Fruit fly (Drosophila melanogaster) whole organism, wandering third instar larva: ENCODE data around the gene CG15625.

Source experiments
- CrebA ChIP-seq: fragments of 200-800 bp; sonication (Bioruptor generic); optimal IDR thresholded peaks from 2 replicates; lab custom pipeline; 2016; ENCODE audit warnings: missing biosample characterization, mild to moderate bottlenecking, missing genetic modification characterization, borderline replicate concordance
- Dif ChIP-seq: fragments of 200-275, 200-300 bp; sonication (Bioruptor generic); optimal IDR thresholded peaks from 2 replicates; lab custom pipeline; 2018; ENCODE audit warnings: missing biosample characterization, missing genetic modification characterization; ENCODE audit not compliant: partially characterized antibody
- Hnf4 ChIP-seq: fragments of 200-800 bp; sonication (Bioruptor generic); optimal IDR thresholded peaks from 2 replicates; lab custom pipeline; 2016; ENCODE audit warnings: missing biosample characterization, mild to moderate bottlenecking, missing genetic modification characterization
- Hr83 ChIP-seq: fragments of 200-300 bp; sonication (Bioruptor generic); optimal IDR thresholded peaks from 2 replicates; lab custom pipeline; 2016; ENCODE audit warnings: missing biosample characterization, mild to moderate bottlenecking, missing genetic modification characterization, moderate library complexity; ENCODE audit not compliant: poor library complexity, severe bottlenecking
- OdsH ChIP-seq: fragments of 200-800 bp; sonication (Bioruptor generic); optimal IDR thresholded peaks from 2 replicates; lab custom pipeline; 2016; ENCODE audit warnings: missing biosample characterization, mild to moderate bottlenecking, missing genetic modification characterization
- Rel ChIP-seq, 2 experiments: fragments of 200-800 bp; sonication (Bioruptor generic) in 1 of 2; optimal IDR thresholded peaks; 2 replicates in 1 of 2; 3 replicates in 1 of 2; lab custom pipeline; 2016 to 2019; ENCODE audit warnings: mild to moderate bottlenecking in 2 of 2, missing biosample characterization in 2 of 2, missing genetic modification characterization in 2 of 2, moderate library complexity in 1 of 2
- Sp1 ChIP-seq: fragments of 200-800 bp; sonication (Bioruptor generic); optimal IDR thresholded peaks from 3 replicates; lab custom pipeline; 2019; ENCODE audit warnings: missing biosample characterization, mild to moderate bottlenecking, missing genetic modification characterization, moderate library complexity
- brk ChIP-seq: fragments of 200-800 bp; sonication (Bioruptor generic); optimal IDR thresholded peaks from 2 replicates; lab custom pipeline; 2016; ENCODE audit warnings: missing biosample characterization, mild to moderate bottlenecking, missing genetic modification characterization
- foxo ChIP-seq, 2 experiments: fragments of 200-800 bp; sonication (Bioruptor generic); optimal IDR thresholded peaks; 2 replicates in 1 of 2; 3 replicates in 1 of 2; lab custom pipeline; 2016 to 2017; ENCODE audit warnings: missing biosample characterization in 2 of 2, missing genetic modification characterization in 2 of 2
- fru ChIP-seq: fragments of 200-800 bp; sonication (Bioruptor generic); optimal IDR thresholded peaks from 3 replicates; lab custom pipeline; 2016; ENCODE audit warnings: missing biosample characterization, mild to moderate bottlenecking, missing genetic modification characterization
- h ChIP-seq: fragments of 200-800 bp; sonication (Bioruptor generic); optimal IDR thresholded peaks from 3 replicates; lab custom pipeline; 2016; ENCODE audit warnings: missing biosample characterization, mild to moderate bottlenecking, missing genetic modification characterization
- jim ChIP-seq: fragments of 175-275, 200-325 bp; sonication (Bioruptor generic); optimal IDR thresholded peaks from 2 replicates; lab custom pipeline; 2016; ENCODE audit warnings: missing biosample characterization, mild to moderate bottlenecking, missing genetic modification characterization
- lola ChIP-seq: fragments of >200 bp; optimal IDR thresholded peaks from 2 replicates; lab custom pipeline; 2017; ENCODE audit warnings: missing biosample characterization, missing genetic modification characterization
- psq ChIP-seq: fragments of 200-800 bp; sonication (Bioruptor generic); optimal IDR thresholded peaks from 3 replicates; lab custom pipeline; 2017; ENCODE audit warnings: missing biosample characterization, mild to moderate bottlenecking, missing genetic modification characterization, moderate library complexity
- rgr ChIP-seq: fragments of 200-800 bp; sonication (Bioruptor generic); optimal IDR thresholded peaks from 3 replicates; lab custom pipeline; 2016; ENCODE audit warnings: missing biosample characterization, mild to moderate bottlenecking, missing genetic modification characterization

The CG15625 gene

dm6 chr2L:4937060-4937459 is 47.3 kb downstream of the CG15625 start, which contains the start of gene Sgs1:
Gene Sgs1, plus strand, starts transcription at chr2L:4937409.
- TF ChIP-seq Dif (no peak), foxo (GFP tag; optimal IDR thresholded peaks at IDR 0.05; lab: Kevin White, UChicago) (peak in 1 of 2 experiments; percentile 8), fru (GFP tag; lab: Kevin White, UChicago) (peak; percentile 57), rgr (GFP tag; lab: Kevin White, UChicago) (peak; percentile 65), OdsH (GFP tag; lab: Kevin White, UChicago) (peak; percentile 48), h (GFP tag; lab: Kevin White, UChicago) (peak; percentile 80), Hnf4 (peak; percentile 28), brk (GFP tag; lab: Kevin White, UChicago) (peak; percentile 70), Rel (GFP tag; optimal IDR thresholded peaks at IDR 0.05; lab: Kevin White, UChicago) (no peak), Rel (tag; optimal IDR thresholded peaks at IDR 0.05; lab: Kevin White, UChicago) (no peak), Hr83 (GFP tag; lab: Kevin White, UChicago) (peak; percentile 95), Sp1 (GFP tag; lab: Kevin White, UChicago) (peak; percentile 22), psq (peak; percentile 15), jim (GFP tag; lab: Kevin White, UChicago) (peak; percentile 5), CrebA (peak; percentile 2), lola (GFP tag; lab: Kevin White, UChicago) (no peak)
